Worm (Caenorhabditis elegans) whole organism, L4 larva: ENCODE results near the gene fbxa-158.

Source experiments
- F49E8.2 ChIP-seq: sonication (generic microtip); optimal IDR thresholded peaks from 2 replicates; lab custom pipeline; 2016; ENCODE audit warnings: missing compliant biosample characterization, mild to moderate bottlenecking, missing genetic modification characterization, borderline replicate concordance
- T20F7.1 ChIP-seq: fragments of 200-800 bp; sonication (Bioruptor generic); optimal IDR thresholded peaks from 2 replicates; lab custom pipeline; 2018; ENCODE audit warnings: mild to moderate bottlenecking, missing genetic modification characterization, missing compliant biosample characterization
- Y48G9A.11 ChIP-seq: fragments of 200-800 bp; sonication (Bioruptor generic); IDR thresholded peaks from 2 replicates; pipeline ENCODE4 v1.3.6; 2022; ENCODE audit warnings: missing genetic modification reagents, missing genetic modification characterization, missing compliant biosample characterization
- ZK337.2 ChIP-seq: fragments of 200-800 bp; sonication (Bioruptor generic); IDR thresholded peaks from 2 replicates; pipeline ENCODE4 v1.3.6; 2022; ENCODE audit warnings: missing genetic modification reagents, missing genetic modification characterization, missing compliant biosample characterization
- ZK546.5 ChIP-seq, 2 experiments: sonication (generic microtip); optimal IDR thresholded peaks; 2 replicates each; lab custom pipeline; 2017; ENCODE audit warnings: missing biosample characterization in 2 of 2, missing genetic modification characterization in 2 of 2
- aha-1 ChIP-seq: fragments of 150-350 bp; peaks from one replicate; lab custom pipeline; 2014; ENCODE audit warnings: missing biosample characterization, missing genetic modification characterization
- arid-1 ChIP-seq: fragments of 200-800 bp; sonication (Bioruptor generic); conservative IDR thresholded peaks from 2 replicates; pipeline ENCODE4 v1.3.6; 2022; ENCODE audit warnings: missing genetic modification reagents, missing genetic modification characterization, missing compliant biosample characterization
- attf-4 ChIP-seq: sonication (generic microtip); optimal IDR thresholded peaks from 3 replicates; lab custom pipeline; 2017; ENCODE audit warnings: missing biosample characterization, missing genetic modification characterization
- ceh-20 ChIP-seq: fragments of 200-800 bp; sonication (Bioruptor generic); IDR thresholded peaks from 2 replicates; pipeline ENCODE4 v1.3.6; 2022; ENCODE audit warnings: missing genetic modification reagents, missing genetic modification characterization, missing compliant biosample characterization
- ceh-82 ChIP-seq: sonication (generic microtip); optimal IDR thresholded peaks from 2 replicates; lab custom pipeline; 2017; ENCODE audit warnings: missing biosample characterization, missing genetic modification characterization
- ces-1 ChIP-seq: fragments of 150-350 bp; sonication (generic microtip); optimal IDR thresholded peaks from 4 replicates; lab custom pipeline; 2014; ENCODE audit warnings: missing biosample characterization, missing genetic modification reagents, missing genetic modification characterization
- daf-16 ChIP-seq, 3 experiments: sonication (generic microtip); optimal IDR thresholded peaks; 2 replicates each; lab custom pipeline; 2016 to 2017; ENCODE audit warnings: missing genetic modification characterization in 3 of 3, missing genetic modification reagents in 3 of 3, mild to moderate bottlenecking in 2 of 3, missing compliant biosample characterization in 2 of 3, missing biosample characterization in 1 of 3, moderate library complexity in 1 of 3
- daf-19 ChIP-seq: fragments of 200-800 bp; sonication (Bioruptor generic); conservative IDR thresholded peaks from 2 replicates; pipeline ENCODE4 v1.3.6; 2022; ENCODE audit warnings: missing genetic modification characterization, missing compliant biosample characterization
- dmd-8 ChIP-seq: fragments of 200-800 bp; sonication (Bioruptor generic); IDR thresholded peaks from 2 replicates; pipeline ENCODE4 v1.3.6; 2022; ENCODE audit warnings: missing genetic modification characterization, missing compliant biosample characterization
- dve-1 ChIP-seq: sonication (generic microtip); optimal IDR thresholded peaks from 2 replicates; lab custom pipeline; 2017; ENCODE audit warnings: antibody characterized with exemption, mild to moderate bottlenecking, missing genetic modification characterization, missing compliant biosample characterization; ENCODE audit not compliant: insufficient read depth
- egl-27 ChIP-seq: sonication (generic microtip); optimal IDR thresholded peaks from 3 replicates; lab custom pipeline; 2017; ENCODE audit warnings: missing biosample characterization, missing genetic modification reagents, missing genetic modification characterization
- hlh-11 ChIP-seq: fragments of 200-800 bp; sonication (Bioruptor generic); optimal IDR thresholded peaks from 2 replicates; lab custom pipeline; 2018; ENCODE audit warnings: mild to moderate bottlenecking, missing genetic modification characterization, missing compliant biosample characterization
- hlh-30 ChIP-seq: sonication (generic microtip); optimal IDR thresholded peaks from 2 replicates; lab custom pipeline; 2017; ENCODE audit warnings: antibody characterized with exemption, mild to moderate bottlenecking, missing genetic modification characterization, missing compliant biosample characterization; ENCODE audit not compliant: insufficient read depth
- lin-15B ChIP-seq: fragments of 150-350 bp; sonication (generic microtip); optimal IDR thresholded peaks from 3 replicates; lab custom pipeline; 2014; ENCODE audit warnings: missing biosample characterization, missing genetic modification characterization
- lin-29 ChIP-seq: fragments of 200-800 bp; sonication (Bioruptor generic); IDR thresholded peaks from 2 replicates; pipeline ENCODE4 v1.3.6; 2022; ENCODE audit warnings: missing genetic modification reagents, missing genetic modification characterization, missing compliant biosample characterization
- lin-38 ChIP-seq: fragments of 200-800 bp; sonication (Bioruptor generic); IDR thresholded peaks from 2 replicates; pipeline ENCODE4 v1.3.6; 2022; ENCODE audit warnings: missing genetic modification reagents, missing genetic modification characterization, missing compliant biosample characterization
- lsy-2 ChIP-seq, 2 experiments: fragments of 150-350 bp in 1 of 2; sonication (generic microtip) in 1 of 2; optimal IDR thresholded peaks; 2 replicates each; lab custom pipeline; 2014 to 2017; ENCODE audit warnings: missing biosample characterization in 2 of 2, missing genetic modification characterization in 2 of 2
- madf-9 ChIP-seq: fragments of 200-800 bp; sonication (Bioruptor generic); conservative IDR thresholded peaks from 2 replicates; pipeline ENCODE4 v1.3.6; 2022; ENCODE audit warnings: missing genetic modification reagents, missing genetic modification characterization, missing compliant biosample characterization
- mxl-3 ChIP-seq: fragments of 200-800 bp; sonication (Bioruptor generic); optimal IDR thresholded peaks from 2 replicates; lab custom pipeline; 2018; ENCODE audit warnings: mild to moderate bottlenecking, missing genetic modification characterization, missing compliant biosample characterization
- nhr-102 ChIP-seq: sonication (generic microtip); optimal IDR thresholded peaks from 2 replicates; lab custom pipeline; 2016; ENCODE audit warnings: mild to moderate bottlenecking, missing genetic modification characterization, moderate library complexity, missing compliant biosample characterization
- nhr-11 ChIP-seq: fragments of 150-350 bp; optimal IDR thresholded peaks from 2 replicates; lab custom pipeline; 2014; ENCODE audit warnings: missing biosample characterization, missing genetic modification characterization
- nhr-111 ChIP-seq: fragments of 200-800 bp; sonication (Bioruptor generic); optimal IDR thresholded peaks from 2 replicates; lab custom pipeline; 2018; ENCODE audit warnings: mild to moderate bottlenecking, missing genetic modification characterization, missing compliant biosample characterization
- nhr-28 ChIP-seq: fragments of 150-350 bp; optimal IDR thresholded peaks from 2 replicates; lab custom pipeline; 2014; ENCODE audit warnings: missing biosample characterization, missing genetic modification characterization
- nhr-77 ChIP-seq: fragments of 150-350 bp; optimal IDR thresholded peaks from 2 replicates; lab custom pipeline; 2014; ENCODE audit warnings: missing biosample characterization, missing genetic modification characterization
- php-3 ChIP-seq: fragments of 200-800 bp; sonication (Bioruptor generic); IDR thresholded peaks from 2 replicates; pipeline ENCODE4 v1.3.6; 2022; ENCODE audit warnings: missing genetic modification reagents, missing genetic modification characterization, missing compliant biosample characterization
- pqm-1 ChIP-seq: sonication (generic microtip); optimal IDR thresholded peaks from 2 replicates; lab custom pipeline; 2017; ENCODE audit warnings: missing biosample characterization, missing genetic modification characterization
- saeg-2 ChIP-seq: fragments of 200-800 bp; sonication (Bioruptor generic); IDR thresholded peaks from 2 replicates; pipeline ENCODE4 v1.3.6; 2022; ENCODE audit warnings: missing genetic modification reagents, missing genetic modification characterization, missing compliant biosample characterization
- spr-3 ChIP-seq: fragments of 200-800 bp; sonication (Bioruptor generic); optimal IDR thresholded peaks from 2 replicates; lab custom pipeline; 2018; ENCODE audit warnings: mild to moderate bottlenecking, missing genetic modification characterization, missing compliant biosample characterization
- unc-62 ChIP-seq, 3 experiments: fragments of 150-350 bp in 1 of 3; sonication (generic microtip); optimal IDR thresholded peaks in 2 of 3; peaks in 1 of 3; 1 replicate in 1 of 3; 2 replicates in 2 of 3; lab custom pipeline; 2014 to 2017; ENCODE audit warnings: missing biosample characterization in 3 of 3, missing genetic modification characterization in 3 of 3, missing genetic modification reagents in 3 of 3, missing genotype in 1 of 3

The fbxa-158 gene

DNA sequence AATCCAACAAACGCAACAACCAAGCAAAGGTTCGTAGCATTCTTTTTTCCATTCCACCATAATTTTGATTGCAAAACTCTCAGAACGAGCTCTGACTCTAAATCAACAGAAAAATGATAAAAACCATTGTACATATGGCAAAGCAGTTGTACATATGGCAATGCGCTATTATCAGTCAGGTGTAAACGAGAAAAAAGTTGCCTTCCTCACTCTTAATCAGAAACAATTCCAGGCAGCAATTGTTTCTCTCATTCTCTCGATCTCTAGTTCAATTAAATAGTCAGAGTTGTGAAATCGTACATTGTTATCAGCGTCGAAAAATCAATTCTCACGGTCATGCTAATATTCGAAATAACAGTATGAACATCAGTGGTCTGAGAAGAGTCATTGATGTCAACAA lies 715 bp upstream of the fbxa-158 start:
- TF ChIP-seq nhr-111 (GFP tag; lab: Kevin White, UChicago): no peak
- TF ChIP-seq lsy-2 (tag; optimal IDR thresholded peaks at IDR 0.05; lab: Kevin White, UChicago): no peak
- TF ChIP-seq php-3 (GFP tag; lab: Robert Waterston, UW): no peak
- no peak for TF ChIP-seq T20F7.1 (GFP tag; lab: Kevin White, UChicago)
- peak in 1 of 2 experiments; percentile 71 for TF ChIP-seq unc-62 (GFP tag; optimal IDR thresholded peaks at IDR 0.05 in 1 of 2; lab: Kevin White, UChicago)
- no peak for TF ChIP-seq unc-62 (tag; optimal IDR thresholded peaks at IDR 0.05; lab: Kevin White, UChicago)
- no peak for TF ChIP-seq hlh-30 (tag; lab: Kevin White, UChicago)
- TF ChIP-seq ZK546.5 (tag; optimal IDR thresholded peaks at IDR 0.05; lab: Kevin White, UChicago): no peak
- TF ChIP-seq egl-27 (tag; lab: Kevin White, UChicago): no peak
- TF ChIP-seq dve-1 (tag; lab: Kevin White, UChicago): no peak
- no peak for TF ChIP-seq ceh-82 (tag; lab: Kevin White, UChicago)
- TF ChIP-seq nhr-102 (tag; lab: Kevin White, UChicago): no peak
- peak; percentile 15 for TF ChIP-seq mxl-3
- TF ChIP-seq saeg-2 (GFP tag; lab: Robert Waterston, UW): no peak
- no peak for TF ChIP-seq ces-1 (GFP tag; lab: Kevin White, UChicago)
- no peak for TF ChIP-seq Y48G9A.11 (GFP tag; lab: Robert Waterston, UW)
- TF ChIP-seq F49E8.2: no peak
- no peak for TF ChIP-seq dmd-8
- peak; percentile 95 for TF ChIP-seq pqm-1
- peak; percentile 45 for TF ChIP-seq nhr-28 (tag; lab: Kevin White, UChicago)
- no peak for TF ChIP-seq attf-4 (tag; lab: Kevin White, UChicago)
- no peak for TF ChIP-seq madf-9 (GFP tag; lab: Robert Waterston, UW)

ce11 chrII:1618948-1619347 lies 2.1 kb downstream of the fbxa-158 start, which contains the start of gene fbxa-166:
Gene fbxa-166, minus strand, starts transcription at chrII:1619048.
- TF ChIP-seq aha-1 (tag; lab: Kevin White, UChicago) (peak; percentile 45), lin-38 (GFP tag; lab: Robert Waterston, UW) (no peak)
- TF ChIP-seq, all 104 proteins: peak for 1

DNA sequence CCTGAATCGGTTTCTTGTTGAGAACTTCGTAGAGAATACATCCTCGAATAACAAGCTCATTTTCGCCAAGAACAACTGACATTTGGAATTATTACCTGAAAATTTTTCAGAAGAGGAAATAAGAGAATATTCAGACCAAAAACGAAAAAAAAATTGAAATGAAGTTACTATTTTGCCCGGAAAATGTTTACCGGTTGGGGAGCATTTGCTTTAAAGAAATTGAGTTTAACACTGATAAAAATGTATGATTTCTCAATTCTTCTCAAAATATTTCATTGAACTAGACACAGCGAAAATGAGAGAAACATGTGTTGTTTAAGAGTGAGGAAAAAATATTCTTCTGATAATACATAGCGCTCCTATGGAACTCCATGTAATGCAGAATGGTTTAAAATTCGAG lies 4.7 kb downstream of the fbxa-158 start, which contains the start of gene fbxa-165:
Gene fbxa-165, minus strand, starts transcription at position 101 of the 400 bp plus-strand sequence.
- no peak for TF ChIP-seq madf-9 (GFP tag; lab: Robert Waterston, UW)
- peak in 1 of 2 experiments; percentile 36 for TF ChIP-seq unc-62 (GFP tag; optimal IDR thresholded peaks at IDR 0.05 in 1 of 2; lab: Kevin White, UChicago)
- no peak for TF ChIP-seq unc-62 (tag; optimal IDR thresholded peaks at IDR 0.05; lab: Kevin White, UChicago)

DNA sequence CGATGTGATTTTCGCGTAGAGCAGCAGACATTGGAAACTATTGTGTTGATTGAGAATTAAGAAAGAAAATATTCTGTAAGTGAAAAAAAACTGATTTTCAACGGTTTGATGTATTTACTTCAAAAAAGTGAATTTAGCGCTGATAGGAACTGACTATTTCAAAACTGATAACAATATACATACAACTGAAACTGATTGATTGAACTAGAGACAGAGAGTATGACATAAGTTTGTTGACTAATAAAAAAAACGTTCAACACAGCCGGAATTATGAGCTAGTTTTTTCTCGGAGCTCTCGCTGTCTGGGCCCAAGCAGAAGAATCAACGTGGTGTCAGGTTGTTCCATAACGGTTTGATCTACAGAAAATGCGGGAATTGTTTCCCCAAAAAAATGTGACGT lies 7.1 kb downstream of the fbxa-158 start, which contains the start of gene fbxa-164:
Gene fbxa-164, minus strand, starts transcription at position 101 of the 400 bp plus-strand sequence.
- TF ChIP-seq daf-16 (GFP tag; optimal IDR thresholded peaks at IDR 0.05; lab: Kevin White, UChicago): no peak
- TF ChIP-seq daf-16 (tag; optimal IDR thresholded peaks at IDR 0.05; lab: Kevin White, UChicago): peak; percentile 73
- peak; percentile 13 for TF ChIP-seq nhr-28 (tag; lab: Kevin White, UChicago)
- no peak for TF ChIP-seq ceh-20 (GFP tag; lab: Robert Waterston, UW)

- TF ChIP-seq Y48G9A.11 (GFP tag; lab: Robert Waterston, UW) (no peak), pqm-1 (peak; percentile 41), daf-16 (GFP tag; optimal IDR thresholded peaks at IDR 0.05; lab: Kevin White, UChicago) (no peak), daf-16 (tag; optimal IDR thresholded peaks at IDR 0.05; lab: Kevin White, UChicago) (peak; percentile 19), unc-62 (GFP tag; optimal IDR thresholded peaks at IDR 0.05 in 1 of 2; lab: Kevin White, UChicago) (peak in 1 of 2 experiments; percentile 28), unc-62 (tag; optimal IDR thresholded peaks at IDR 0.05; lab: Kevin White, UChicago) (no peak), ZK337.2 (GFP tag; lab: Robert Waterston, UW) (no peak), nhr-28 (tag; lab: Kevin White, UChicago) (peak; percentile 13)
Observed at ce11 chrII:1610630-1611029, 10.4 kb downstream of the fbxa-158 start, which contains the start of gene fbxa-163. Gene fbxa-163, minus strand, starts transcription at chrII:1610730.

DNA sequence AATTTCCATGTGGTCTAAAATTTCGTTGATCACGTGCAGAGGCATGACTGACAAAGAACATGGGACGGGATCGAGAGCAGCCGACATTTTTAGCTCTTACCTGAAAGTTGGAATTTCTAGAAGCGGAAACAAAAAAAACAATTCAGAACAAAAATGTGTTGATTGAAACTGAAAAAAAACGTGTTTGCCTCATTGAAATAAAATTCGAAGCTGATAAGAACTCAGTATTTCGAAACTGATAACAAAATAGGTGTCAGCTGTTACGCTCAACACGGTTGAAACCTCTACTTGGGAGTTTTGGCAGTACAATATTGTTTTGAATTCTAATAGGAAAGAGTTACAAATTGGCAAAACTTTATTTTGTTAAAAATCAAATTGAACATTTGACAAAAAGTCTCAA lies 12.2 kb downstream of the fbxa-158 start:
- TF ChIP-seq unc-62 (GFP tag; optimal IDR thresholded peaks at IDR 0.05 in 1 of 2; lab: Kevin White, UChicago) (no peak), unc-62 (tag; optimal IDR thresholded peaks at IDR 0.05; lab: Kevin White, UChicago) (no peak), nhr-77 (tag; lab: Kevin White, UChicago) (peak; percentile 49), hlh-11 (tag; lab: Kevin White, UChicago) (peak; percentile 56), pqm-1 (peak; percentile 82), daf-19 (GFP tag; lab: Robert Waterston, UW) (no peak), daf-16 (GFP tag; optimal IDR thresholded peaks at IDR 0.05; lab: Kevin White, UChicago) (no peak), daf-16 (tag; optimal IDR thresholded peaks at IDR 0.05; lab: Kevin White, UChicago) (peak; percentile 85), mxl-3 (peak; percentile 31), lin-29 (GFP tag; lab: Robert Waterston, UW) (no peak), nhr-11 (tag; lab: Kevin White, UChicago) (no peak), spr-3 (GFP tag; lab: Kevin White, UChicago) (no peak), nhr-28 (tag; lab: Kevin White, UChicago) (peak; percentile 59), lin-15B (tag; lab: Kevin White, UChicago) (no peak), arid-1 (GFP tag; lab: Robert Waterston, UW) (no peak)
